Worm (Caenorhabditis elegans) whole organism, midembryonic: ENCODE results near the gene pmk-3.

Experiments used
- T22C8.4 ChIP-seq: fragments of 200-800 bp; sonication (Bioruptor generic); IDR thresholded peaks from 2 replicates; pipeline ENCODE4 v1.3.6; 2022; ENCODE audit warnings: missing genetic modification characterization, missing compliant biosample characterization
- cog-1 ChIP-seq: sonication (generic microtip); optimal IDR thresholded peaks from 2 replicates; lab custom pipeline; 2016; ENCODE audit warnings: missing genetic modification characterization, missing compliant biosample characterization
- flt-1 ChIP-seq: fragments of 200-800 bp; sonication (Bioruptor generic); IDR thresholded peaks from 2 replicates; pipeline ENCODE4 v1.3.6; 2022; ENCODE audit warnings: missing genetic modification characterization, missing compliant biosample characterization
- med-1 ChIP-seq: sonication (generic microtip); optimal IDR thresholded peaks from 2 replicates; lab custom pipeline; 2017; ENCODE audit warnings: missing genetic modification characterization, mild to moderate bottlenecking, missing compliant biosample characterization, antibody characterized with exemption, missing genetic modification reagents; ENCODE audit not compliant: insufficient read depth
- ztf-29 ChIP-seq: fragments of 200-800 bp; sonication (Bioruptor generic); IDR thresholded peaks from 2 replicates; pipeline ENCODE4 v1.3.6; 2022; ENCODE audit warnings: missing genetic modification reagents, missing genetic modification characterization, missing compliant biosample characterization

ce11 chrIV:8161774-8162173 lies 22.8 kb downstream of the pmk-3 start:
- TF ChIP-seq ztf-29 (GFP tag; lab: Robert Waterston, UW) = no peak
- no peak for TF ChIP-seq flt-1 (GFP tag; lab: Robert Waterston, UW)
- TF ChIP-seq cog-1 (tag; lab: Kevin White, UChicago) = no peak
- no peak for TF ChIP-seq med-1 (GFP tag; lab: Kevin White, UChicago)
- TF ChIP-seq T22C8.4 (GFP tag; lab: Robert Waterston, UW) = no peak
